Worm (Caenorhabditis elegans): Measurements from ENCODE around the gene nhr-17.

ce11 chrX:12627797-12628196, 39.9 kb downstream of the nhr-17 start:
- no peak for TF ChIP-seq dmd-4 (tag; optimal IDR thresholded peaks at IDR 0.05)
- no peak for TF ChIP-seq zag-1 (tag; optimal IDR thresholded peaks at IDR 0.05)
- TF ChIP-seq nhr-11 (tag; optimal IDR thresholded peaks at IDR 0.05), result no peak
- TF ChIP-seq ztf-1 (GFP tag; conservative IDR thresholded peaks at IDR 0.05), result no peak
- no peak for TF ChIP-seq ama-1 (optimal IDR thresholded peaks at IDR 0.05)
- TF ChIP-seq unc-62 (GFP tag; optimal IDR thresholded peaks at IDR 0.05), result no peak
- no peak for TF ChIP-seq sem-4 (tag; optimal IDR thresholded peaks at IDR 0.05)
- no peak for TF ChIP-seq R02D3.7 (tag; optimal IDR thresholded peaks at IDR 0.05)
- no peak for TF ChIP-seq snpc-4 (tag; optimal IDR thresholded peaks at IDR 0.05)
- TF ChIP-seq ceh-82 (tag; optimal IDR thresholded peaks at IDR 0.05), result no peak
- no peak for TF ChIP-seq nhr-23 (tag; optimal IDR thresholded peaks at IDR 0.05)
- TF ChIP-seq unc-39 (tag; optimal IDR thresholded peaks at IDR 0.05), result no peak
- no peak for TF ChIP-seq ztf-11 (tag; optimal IDR thresholded peaks at IDR 0.05)
- TF ChIP-seq nhr-25 (tag; optimal IDR thresholded peaks at IDR 0.05), result no peak
